Fruit fly (Drosophila melanogaster): ENCODE data around the gene tant.

Gene tant

DNA sequence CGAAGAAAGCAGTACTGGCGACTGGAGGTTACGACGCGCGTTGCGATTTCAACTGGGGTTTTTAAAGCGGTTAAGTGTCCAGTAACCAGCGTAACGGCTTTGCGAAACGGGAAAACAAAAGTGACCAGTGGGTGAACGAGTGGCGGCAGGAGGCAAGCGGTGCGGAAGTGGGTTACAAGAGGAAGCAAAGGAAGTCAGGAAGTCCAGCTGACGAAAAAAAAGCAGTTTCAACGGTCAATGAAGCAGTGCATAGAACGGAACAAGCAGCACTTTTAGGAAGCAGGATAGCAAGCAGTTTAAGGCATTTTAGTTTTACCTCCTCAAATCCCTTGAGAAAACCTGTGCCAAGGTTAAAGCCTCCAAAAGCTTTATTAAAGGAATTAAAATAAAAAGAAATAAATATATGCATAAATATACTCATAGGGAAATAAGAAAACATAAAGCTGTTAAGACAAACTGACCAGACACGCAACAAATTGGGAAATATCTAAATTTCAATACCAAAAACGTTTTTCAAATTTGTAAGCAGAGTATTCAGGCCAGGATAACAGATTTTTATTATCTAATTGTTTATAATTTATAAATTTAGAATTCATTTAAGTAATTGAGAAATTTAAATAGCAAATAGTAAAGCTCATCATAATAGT lies 4.2 kb downstream of the tant start, which contains the start of gene CG6592 (continued):
- TF ChIP-seq CG8290 (GFP tag; optimal IDR thresholded peaks at IDR 0.05) (peak; percentile 81), CG8290 (tag; optimal IDR thresholded peaks at IDR 0.05) (peak; percentile 60 to 84), CG17829 (tag; optimal IDR thresholded peaks at IDR 0.05) (peak; percentile 15), wek (GFP tag; optimal IDR thresholded peaks at IDR 0.05) (peak; percentile 20), al (GFP tag; IDR thresholded peaks at IDR 0.05) (no peak), ttk (GFP tag; IDR thresholded peaks at IDR 0.05) (no peak), stwl (tag; optimal IDR thresholded peaks at IDR 0.05) (peak; percentile 91), her (GFP tag; optimal IDR thresholded peaks at IDR 0.05) (peak; percentile 14), CG32772 (GFP tag; IDR thresholded peaks at IDR 0.05) (no peak), CG9817 (tag; optimal IDR thresholded peaks at IDR 0.05) (peak; percentile 12), crp (GFP tag; optimal IDR thresholded peaks at IDR 0.05) (peak in 1 of 2 experiments; percentile 57), CG11247 (GFP tag; IDR thresholded peaks at IDR 0.05) (no peak), CG12236 (GFP tag; optimal IDR thresholded peaks at IDR 0.05) (peak; percentile 44), CG2116 (GFP tag; optimal IDR thresholded peaks at IDR 0.05) (peak; percentile 31), fd64A (GFP tag; optimal IDR thresholded peaks at IDR 0.05) (no peak), org-1 (GFP tag; optimal IDR thresholded peaks at IDR 0.05) (peak; percentile 32), CG2202 (tag; optimal IDR thresholded peaks at IDR 0.05) (peak; percentile 16), CG17568 (GFP tag; optimal IDR thresholded peaks at IDR 0.05) (peak; percentile 24), slp2 (GFP tag; optimal IDR thresholded peaks at IDR 0.05) (peak; percentile 4), NFAT (GFP tag; IDR thresholded peaks at IDR 0.05) (0 out of 2 replicates have a peak, but pooled peaks have one; percentile 5), CG11696 (GFP tag; IDR thresholded peaks at IDR 0.05) (no peak), en (GFP tag; optimal IDR thresholded peaks at IDR 0.05) (no peak), Deaf1 (tag; optimal IDR thresholded peaks at IDR 0.05) (no peak), Dfd (GFP tag; optimal IDR thresholded peaks at IDR 0.05) (peak in 1 of 2 experiments; percentile 70), CG7271 (tag; optimal IDR thresholded peaks at IDR 0.05) (peak; percentile 93), toy (GFP tag; IDR thresholded peaks at IDR 0.05) (no peak), otp (GFP tag; IDR thresholded peaks at IDR 0.05) (peak; percentile 65; the same call in 1 of the 3 replicates), CG5953 (GFP tag; IDR thresholded peaks at IDR 0.05) (no peak), YL-1 (GFP tag; optimal IDR thresholded peaks at IDR 0.05) (peak; percentile 34), CG34422 (GFP tag; IDR thresholded peaks at IDR 0.05) (peak; percentile 22; the same call in 1 of the 3 replicates), ham (GFP tag; IDR thresholded peaks at IDR 0.05) (no peak), Myb (GFP tag; optimal IDR thresholded peaks at IDR 0.05) (peak; percentile 63), CG8478 (optimal IDR thresholded peaks at IDR 0.05) (peak; percentile 82), CG12155 (GFP tag; optimal IDR thresholded peaks at IDR 0.05) (no peak), phol (tag; optimal IDR thresholded peaks at IDR 0.05) (peak; percentile 62), Dek (tag; optimal IDR thresholded peaks at IDR 0.05) (no peak), chm (GFP tag; IDR thresholded peaks at IDR 0.05) (peak; percentile 70; the same call in 1 of the 2 replicates), CG15479 (GFP tag; optimal IDR thresholded peaks at IDR 0.05) (peak; percentile 25), Awh (GFP tag; IDR thresholded peaks at IDR 0.05) (no peak), Chrac-16 (GFP tag; optimal IDR thresholded peaks at IDR 0.05) (peak; percentile 37), Optix (GFP tag; IDR thresholded peaks at IDR 0.05) (0 out of 3 replicates have a peak, but pooled peaks have one; percentile 28), disco-r (GFP tag; optimal IDR thresholded peaks at IDR 0.05) (peak; percentile 4), CG31441 (GFP tag; IDR thresholded peaks at IDR 0.05) (0 out of 2 replicates have a peak, but pooled peaks have one; percentile 40), Usf (GFP tag; optimal IDR thresholded peaks at IDR 0.05) (peak; percentile 68), CG9215 (GFP tag; IDR thresholded peaks at IDR 0.05) (no peak), sens (GFP tag) (peak; percentile 80), hkb (optimal IDR thresholded peaks at IDR 0.05) (no peak), hkb (GFP tag; IDR thresholded peaks at IDR 0.05) (no peak), Hsf (GFP tag; optimal IDR thresholded peaks at IDR 0.05) (peak; percentile 67), shn (GFP tag; optimal IDR thresholded peaks at IDR 0.05) (peak; percentile 32), psq (GFP tag; optimal IDR thresholded peaks at IDR 0.05) (no peak), Atf3 (GFP tag; optimal IDR thresholded peaks at IDR 0.05) (peak; percentile 6)

Measured in whole organism, embryonic.